Fruit fly (Drosophila melanogaster) whole organism, embryonic: ENCODE measurements around the gene CG15356.
A peak's percentile ranks its signal among the peaks of the same experiment; 100 is the strongest.

ENCODE experiments used
- CG10209 ChIP-seq: fragments of 200-800 bp; sonication (Bioruptor generic); optimal IDR thresholded peaks from 3 replicates; lab custom pipeline; 2017; ENCODE audit warnings: missing biosample characterization, mild to moderate bottlenecking, missing genetic modification characterization, missing genetic modification reagents
- CG11247 ChIP-seq: fragments of 200-800 bp; sonication (Bioruptor generic); IDR thresholded peaks from 2 replicates; pipeline ENCODE4 v1.3.6; 2022; ENCODE audit warnings: missing biosample characterization, missing genetic modification characterization
- CG13424 ChIP-seq: fragments of 200-800 bp; sonication (Bioruptor generic); optimal IDR thresholded peaks from 2 replicates; lab custom pipeline; 2019; ENCODE audit warnings: missing biosample characterization, mild to moderate bottlenecking, missing genetic modification characterization, moderate library complexity
- CG15601 ChIP-seq: fragments of 200-800 bp; sonication (Bioruptor generic); optimal IDR thresholded peaks from 3 replicates; lab custom pipeline; 2019; ENCODE audit warnings: missing biosample characterization, mild to moderate bottlenecking, missing genetic modification characterization, moderate library complexity
- CG1602 ChIP-seq: fragments of 200-800 bp; sonication (Bioruptor generic); optimal IDR thresholded peaks from 3 replicates; lab custom pipeline; 2016; ENCODE audit warnings: missing biosample characterization, missing genetic modification characterization
- CG17328 ChIP-seq: fragments of 200-800 bp; sonication (Bioruptor generic); IDR thresholded peaks from 2 replicates; pipeline ENCODE4 v1.3.6; 2022; ENCODE audit warnings: missing biosample characterization, missing genetic modification characterization
- CG30020 ChIP-seq: fragments of 200-800 bp; optimal IDR thresholded peaks from 2 replicates; lab custom pipeline; 2019; ENCODE audit warnings: missing biosample characterization, mild to moderate bottlenecking, missing genetic modification characterization, moderate library complexity
- CG34224 ChIP-seq: fragments of 200-800 bp; sonication (Bioruptor generic); IDR thresholded peaks from 3 replicates; pipeline ENCODE4 v1.3.6; 2022; ENCODE audit warnings: missing biosample characterization, missing genetic modification characterization; ENCODE audit not compliant: partially characterized antibody
- CG42726 ChIP-seq: fragments of 200-800 bp; sonication (Bioruptor generic); IDR thresholded peaks from 2 replicates; pipeline ENCODE4 v1.3.6; 2022; ENCODE audit warnings: missing biosample characterization, missing genetic modification characterization; ENCODE audit not compliant: partially characterized antibody
- CG4360 ChIP-seq: fragments of 200-800 bp; sonication (Bioruptor generic); IDR thresholded peaks from 2 replicates; pipeline ENCODE4 v1.3.6; 2022; ENCODE audit warnings: missing biosample characterization, missing genetic modification characterization
- CG6272 ChIP-seq: fragments of 200-800 bp; sonication (Bioruptor generic); IDR thresholded peaks from 2 replicates; pipeline ENCODE4 v1.3.6; 2022; ENCODE audit warnings: missing biosample characterization, missing genetic modification characterization
- CG6765 ChIP-seq: fragments of 200-800 bp; sonication (Bioruptor generic); optimal IDR thresholded peaks from 3 replicates; lab custom pipeline; 2017; ENCODE audit warnings: missing biosample characterization, mild to moderate bottlenecking, missing genetic modification characterization
- CG7745 ChIP-seq: fragments of 200-800 bp; sonication (Bioruptor generic); optimal IDR thresholded peaks from 2 replicates; lab custom pipeline; 2018; ENCODE audit warnings: missing biosample characterization, mild to moderate bottlenecking, missing genetic modification characterization, moderate library complexity
- CG8290 ChIP-seq, 3 experiments: fragments of 200-800 bp; sonication (Bioruptor generic); optimal IDR thresholded peaks; 2 replicates each; lab custom pipeline; 2016 to 2019; ENCODE audit warnings: missing biosample characterization in 3 of 3, missing genetic modification characterization in 3 of 3, mild to moderate bottlenecking in 2 of 3, moderate library complexity in 1 of 3
- CG8924 ChIP-seq: fragments of 200-800 bp; optimal IDR thresholded peaks from 3 replicates; lab custom pipeline; 2019; ENCODE audit warnings: missing biosample characterization, mild to moderate bottlenecking, missing genetic modification characterization, moderate library complexity
- CG9727 ChIP-seq: fragments of 200-800 bp; sonication (Bioruptor generic); optimal IDR thresholded peaks from 3 replicates; lab custom pipeline; 2017; ENCODE audit warnings: missing biosample characterization, mild to moderate bottlenecking, missing genetic modification characterization
- Dp ChIP-seq: fragments of 200-800 bp; sonication (Bioruptor generic); optimal IDR thresholded peaks from 2 replicates; lab custom pipeline; 2018; ENCODE audit warnings: missing biosample characterization, mild to moderate bottlenecking, missing genetic modification characterization, moderate library complexity
- Dref ChIP-seq: fragments of 200-800 bp; sonication (Bioruptor generic); IDR thresholded peaks from 2 replicates; pipeline ENCODE4 v1.3.6; 2022; ENCODE audit warnings: missing biosample characterization, missing genetic modification characterization
- ERR ChIP-seq: fragments of 200-800 bp; sonication (Bioruptor generic); optimal IDR thresholded peaks from 2 replicates; lab custom pipeline; 2016; ENCODE audit warnings: missing biosample characterization, missing genetic modification characterization
- Elba2 ChIP-seq: fragments of 200-800 bp; sonication (Bioruptor generic); optimal IDR thresholded peaks from 3 replicates; lab custom pipeline; 2016; ENCODE audit warnings: missing biosample characterization, missing genetic modification characterization
- Ets97D ChIP-seq: fragments of 200-800 bp; sonication (Bioruptor generic); optimal IDR thresholded peaks from 3 replicates; lab custom pipeline; 2016; ENCODE audit warnings: missing biosample characterization, missing genetic modification characterization
- Hey ChIP-seq: fragments of 200-800 bp; sonication (Bioruptor generic); optimal IDR thresholded peaks from 3 replicates; lab custom pipeline; 2018; ENCODE audit warnings: missing biosample characterization, mild to moderate bottlenecking, missing genetic modification characterization
- Hr3 ChIP-seq: fragments of 200-800 bp; sonication (Bioruptor generic); optimal IDR thresholded peaks from 3 replicates; lab custom pipeline; 2016; ENCODE audit warnings: missing biosample characterization, missing genetic modification characterization
- Hsf ChIP-seq: fragments of 200-800 bp; sonication (Bioruptor generic); optimal IDR thresholded peaks from 3 replicates; lab custom pipeline; 2016; ENCODE audit warnings: missing biosample characterization, missing genetic modification characterization
- Med ChIP-seq: fragments of 200-800 bp; sonication (Bioruptor generic); peaks from one replicate; lab custom pipeline; 2016; ENCODE audit warnings: missing biosample characterization, missing genetic modification characterization, mild to moderate bottlenecking, inconsistent platforms, moderate library complexity
- NFAT ChIP-seq: fragments of 200-800 bp; sonication (Bioruptor generic); IDR thresholded peaks from 2 replicates; pipeline ENCODE4 v1.3.6; 2022; ENCODE audit warnings: missing biosample characterization, missing genetic modification characterization
- Neu2 ChIP-seq: fragments of 200-800 bp; sonication (Bioruptor generic); optimal IDR thresholded peaks from 3 replicates; lab custom pipeline; 2016; ENCODE audit warnings: missing biosample characterization, missing genetic modification characterization, borderline replicate concordance
- PHDP ChIP-seq: fragments of 200-800 bp; sonication (Bioruptor generic); optimal IDR thresholded peaks from 3 replicates; lab custom pipeline; 2018; ENCODE audit warnings: missing biosample characterization, mild to moderate bottlenecking, missing genetic modification characterization, moderate library complexity
- crp ChIP-seq, 2 experiments: fragments of 200-800 bp; sonication (Bioruptor generic); optimal IDR thresholded peaks; 2 replicates in 1 of 2; 3 replicates in 1 of 2; lab custom pipeline; 2017; ENCODE audit warnings: missing biosample characterization in 2 of 2, missing genetic modification characterization in 2 of 2, mild to moderate bottlenecking in 1 of 2, moderate library complexity in 1 of 2
- dan ChIP-seq: fragments of 200-800 bp; sonication (Bioruptor generic); IDR thresholded peaks from 2 replicates; pipeline ENCODE4 v1.3.6; 2022; ENCODE audit warnings: missing biosample characterization, missing genetic modification characterization
- danr ChIP-seq: fragments of 200-800 bp; sonication (Bioruptor generic); IDR thresholded peaks from 2 replicates; pipeline ENCODE4 v1.3.6; 2022; ENCODE audit warnings: missing biosample characterization, missing genetic modification characterization
- ems ChIP-seq: fragments of 200-800 bp; sonication (Bioruptor generic); optimal IDR thresholded peaks from 3 replicates; lab custom pipeline; 2016; ENCODE audit warnings: missing biosample characterization, missing genetic modification characterization
- fd102C ChIP-seq: fragments of 200-800 bp; sonication (Bioruptor generic); optimal IDR thresholded peaks from 2 replicates; lab custom pipeline; 2018; ENCODE audit warnings: missing biosample characterization, mild to moderate bottlenecking, missing genetic modification characterization, moderate library complexity
- gcm2 ChIP-seq: fragments of 200-800 bp; sonication (Bioruptor generic); optimal IDR thresholded peaks from 2 replicates; lab custom pipeline; 2016; ENCODE audit warnings: missing biosample characterization, missing genetic modification characterization
- hbn ChIP-seq: fragments of 200-800 bp; sonication (Bioruptor generic); IDR thresholded peaks from 2 replicates; pipeline ENCODE4 v1.3.6; 2022; ENCODE audit warnings: missing biosample characterization, missing genetic modification characterization; ENCODE audit not compliant: partially characterized antibody
- insv ChIP-seq, 2 experiments: fragments of 200-800 bp; sonication (Bioruptor generic); optimal IDR thresholded peaks; 3 replicates each; lab custom pipeline; 2016 to 2018; ENCODE audit warnings: missing biosample characterization in 2 of 2, missing genetic modification characterization in 2 of 2
- inv ChIP-seq: fragments of 200-800 bp; sonication (Bioruptor generic); IDR thresholded peaks from 2 replicates; pipeline ENCODE4 v1.3.6; 2022; ENCODE audit warnings: missing biosample characterization, missing genetic modification characterization; ENCODE audit not compliant: partially characterized antibody
- odd ChIP-seq: fragments of 200-800 bp; sonication (Bioruptor generic); optimal IDR thresholded peaks from 2 replicates; lab custom pipeline; 2017; ENCODE audit warnings: missing biosample characterization, mild to moderate bottlenecking, missing genetic modification characterization
- pzg ChIP-seq: fragments of 200-800 bp; sonication (Bioruptor generic); optimal IDR thresholded peaks from 3 replicates; lab custom pipeline; 2018; ENCODE audit warnings: missing biosample characterization, mild to moderate bottlenecking, missing genetic modification characterization, moderate library complexity
- ranshi ChIP-seq: fragments of 200-800 bp; sonication (Bioruptor generic); IDR thresholded peaks from 2 replicates; pipeline ENCODE4 v1.3.6; 2022; ENCODE audit warnings: missing biosample characterization, missing genetic modification characterization
- rib ChIP-seq: fragments of 200-800 bp; sonication (Bioruptor generic); IDR thresholded peaks from 2 replicates; pipeline ENCODE4 v1.3.6; 2022; ENCODE audit warnings: missing biosample characterization, missing genetic modification characterization
- ro ChIP-seq: fragments of 200-800 bp; sonication (Bioruptor generic); IDR thresholded peaks from 2 replicates; pipeline ENCODE4 v1.3.6; 2022; ENCODE audit warnings: missing biosample characterization, missing genetic modification characterization
- schlank ChIP-seq: fragments of 200-800 bp; sonication (Bioruptor generic); optimal IDR thresholded peaks from 2 replicates; lab custom pipeline; 2018; ENCODE audit warnings: missing biosample characterization, mild to moderate bottlenecking, missing genetic modification characterization
- sens ChIP-seq: fragments of 200-800 bp; sonication (Bioruptor generic); peaks from one replicate; lab custom pipeline; 2016; ENCODE audit warnings: missing biosample characterization, missing genetic modification characterization
- sisA ChIP-seq: fragments of 200-800 bp; sonication (Bioruptor generic); IDR thresholded peaks from 2 replicates; pipeline ENCODE4 v1.3.6; 2022; ENCODE audit warnings: missing biosample characterization, missing genetic modification characterization
- trem ChIP-seq: fragments of 200-800 bp; optimal IDR thresholded peaks from 3 replicates; lab custom pipeline; 2019; ENCODE audit warnings: missing biosample characterization, mild to moderate bottlenecking, missing genetic modification characterization, moderate library complexity
- trh ChIP-seq: fragments of 200-800 bp; sonication (Bioruptor generic); optimal IDR thresholded peaks from 2 replicates; lab custom pipeline; 2016; ENCODE audit warnings: missing biosample characterization, missing genetic modification characterization
- zen ChIP-seq: fragments of 200-800 bp; sonication (Bioruptor generic); optimal IDR thresholded peaks from 3 replicates; lab custom pipeline; 2018; ENCODE audit warnings: missing biosample characterization, mild to moderate bottlenecking, missing genetic modification characterization, moderate library complexity

CG15356 gene

DNA sequence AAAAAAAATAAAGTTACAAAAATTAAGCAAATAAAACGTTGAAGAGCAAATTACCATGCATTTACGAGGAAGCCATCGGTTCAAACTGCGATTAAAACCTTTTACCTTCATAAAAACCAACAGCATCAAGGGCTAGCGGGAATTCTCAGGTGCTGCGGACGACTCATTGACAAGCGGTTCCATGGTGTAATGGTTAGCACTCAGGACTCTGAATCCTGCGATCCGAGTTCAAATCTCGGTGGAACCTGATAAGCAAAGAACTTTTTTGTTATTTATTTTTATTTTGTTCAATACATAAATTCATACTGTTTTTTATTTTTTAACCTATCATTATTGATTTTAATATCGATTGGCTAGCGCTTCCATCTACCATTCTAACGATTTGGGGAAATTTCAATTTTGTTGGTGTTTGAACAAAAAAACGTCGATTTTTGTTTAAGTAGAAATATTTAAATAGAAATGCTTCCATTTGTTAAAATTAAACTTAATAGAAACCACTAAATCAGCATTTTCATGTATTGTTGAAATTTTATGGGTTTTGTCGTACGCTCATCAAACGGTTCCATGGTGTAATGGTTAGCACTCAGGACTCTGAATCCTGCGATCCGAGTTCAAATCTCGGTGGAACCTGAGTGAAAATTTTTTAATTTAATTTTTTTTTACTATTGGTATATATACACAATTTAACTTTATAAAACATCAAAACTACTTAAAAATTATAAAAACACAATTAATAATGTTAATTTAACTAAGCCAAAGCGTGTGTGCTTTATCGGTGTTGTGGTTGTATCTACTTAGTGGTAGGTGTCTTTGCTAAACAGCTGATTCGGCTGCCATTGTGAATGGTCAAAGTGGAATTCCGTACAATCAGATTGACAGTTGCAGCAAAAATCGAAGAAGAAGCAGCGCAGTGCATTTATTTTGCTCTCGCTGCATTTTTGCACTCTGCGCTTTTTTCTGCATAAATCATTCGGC is 28.7 kb upstream of the CG15356 start, which contains the start of gene CG4238 (continued):
- TF ChIP-seq CG30020 (tag; lab: Kevin White, UChicago), result no peak
- TF ChIP-seq schlank (tag; lab: Kevin White, UChicago), result no peak
- TF ChIP-seq fd102C (GFP tag; lab: Kevin White, UChicago), result no peak
- TF ChIP-seq CG4360 (GFP tag; lab: Robert Waterston, UW), result 0 out of 2 replicates have a peak, but pooled peaks have one; percentile 12
- TF ChIP-seq gcm2 (GFP tag; lab: Kevin White, UChicago), result no peak
- TF ChIP-seq danr (GFP tag; lab: Robert Waterston, UW), result no peak
- no peak for TF ChIP-seq dan (GFP tag; lab: Robert Waterston, UW)
- no peak for TF ChIP-seq ranshi (GFP tag; lab: Robert Waterston, UW)
- TF ChIP-seq insv (GFP tag; optimal IDR thresholded peaks at IDR 0.05; lab: Kevin White, UChicago), result peak in 1 of 2 experiments; percentile 87
- TF ChIP-seq NFAT (GFP tag; lab: Robert Waterston, UW), result no peak
- TF ChIP-seq trh (GFP tag; lab: Kevin White, UChicago), result no peak
- TF ChIP-seq Elba2 (GFP tag; lab: Kevin White, UChicago), result peak; percentile 79
- no peak for TF ChIP-seq Hey (tag; lab: Kevin White, UChicago)
- TF ChIP-seq ro, result no peak
- peak; percentile 23; the same call in 1 of the 2 replicates for TF ChIP-seq hbn (GFP tag; lab: Robert Waterston, UW)
- TF ChIP-seq crp (GFP tag; optimal IDR thresholded peaks at IDR 0.05; lab: Kevin White, UChicago), result peak; percentile 99 to 100
- peak; percentile 46 for TF ChIP-seq Dref (GFP tag; lab: Robert Waterston, UW)
- TF ChIP-seq CG42726 (GFP tag; lab: Robert Waterston, UW), result peak; percentile 88
- no peak for TF ChIP-seq PHDP (tag; lab: Kevin White, UChicago)
- no peak for TF ChIP-seq CG1602 (GFP tag; lab: Kevin White, UChicago)
- TF ChIP-seq ERR (GFP tag; lab: Kevin White, UChicago), result no peak
- peak; percentile 55 for TF ChIP-seq zen
- TF ChIP-seq odd (GFP tag; lab: Kevin White, UChicago), result no peak
- TF ChIP-seq Dp, result peak; percentile 42
- no peak for TF ChIP-seq CG6272 (GFP tag; lab: Robert Waterston, UW)
- TF ChIP-seq CG34224, result peak; percentile 50; the same call in 1 of the 3 replicates
- peak; percentile 17 for TF ChIP-seq sens (GFP tag; lab: Kevin White, UChicago)
- TF ChIP-seq CG8924, result peak; percentile 16
- no peak for TF ChIP-seq Hsf (GFP tag; lab: Kevin White, UChicago)
- TF ChIP-seq CG10209 (GFP tag; lab: Kevin White, UChicago), result no peak
- peak; percentile 56 for TF ChIP-seq CG8290 (GFP tag; optimal IDR thresholded peaks at IDR 0.05; lab: Kevin White, UChicago)
- peak in 1 of 2 experiments; percentile 61 for TF ChIP-seq CG8290 (tag; optimal IDR thresholded peaks at IDR 0.05; lab: Kevin White, UChicago)
- peak; percentile 48 for TF ChIP-seq pzg
- TF ChIP-seq CG17328 (GFP tag; lab: Robert Waterston, UW), result no peak
- TF ChIP-seq rib (GFP tag; lab: Robert Waterston, UW), result 0 out of 2 replicates have a peak, but pooled peaks have one; percentile 34
- peak; percentile 25 for TF ChIP-seq CG15601
- TF ChIP-seq Med (GFP tag; lab: Kevin White, UChicago), result peak; percentile 61
- no peak for TF ChIP-seq Neu2 (GFP tag; lab: Kevin White, UChicago)
- TF ChIP-seq CG11247 (GFP tag; lab: Robert Waterston, UW), result no peak
- no peak for TF ChIP-seq CG13424 (tag; lab: Kevin White, UChicago)
- no peak for TF ChIP-seq CG6765 (GFP tag; lab: Kevin White, UChicago)
- no peak for TF ChIP-seq sisA (GFP tag; lab: Robert Waterston, UW)
- no peak for TF ChIP-seq Hr3 (GFP tag; lab: Kevin White, UChicago)
- peak; percentile 72 for TF ChIP-seq trem (tag; lab: Kevin White, UChicago)
- TF ChIP-seq ems, result no peak
- TF ChIP-seq Ets97D (GFP tag; lab: Kevin White, UChicago), result peak; percentile 55
- no peak for TF ChIP-seq CG7745 (tag; lab: Kevin White, UChicago)
- peak; percentile 12; the same call in 1 of the 2 replicates for TF ChIP-seq inv (GFP tag; lab: Robert Waterston, UW)
- TF ChIP-seq CG9727 (GFP tag; lab: Kevin White, UChicago), result no peak
